Fruit fly (Drosophila melanogaster): ENCODE data around the gene CG2931.

dm6 chr3R:5613114-5613443 lies 44.7 kb upstream of the CG2931 start, which contains the start of gene Atu:
- TF ChIP-seq CG8478 (optimal IDR thresholded peaks at IDR 0.05) (no peak), CTCF (optimal IDR thresholded peaks at IDR 0.05) (no peak)

Data from S2 (cell line).